Worm (Caenorhabditis elegans): ENCODE results near the gene cku-70.

DNA sequence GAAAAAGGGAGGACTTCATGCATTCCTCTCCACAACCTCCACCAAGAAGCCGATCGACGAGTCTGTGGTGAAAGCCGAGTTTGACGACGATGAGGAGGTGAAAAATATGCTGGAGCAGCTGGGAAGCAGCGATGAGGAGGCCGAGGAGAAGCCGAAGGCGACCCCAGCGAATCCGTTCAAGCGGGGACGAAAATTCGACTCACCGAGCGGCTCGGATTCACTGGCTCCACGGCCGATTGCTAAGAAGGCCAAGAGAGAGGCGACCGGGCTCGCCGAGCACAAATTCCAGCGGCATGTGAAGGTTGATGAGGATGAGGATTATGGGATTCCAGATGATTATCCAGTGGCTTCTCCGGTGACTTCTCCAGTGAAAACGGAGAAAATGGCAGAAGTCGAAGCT, 11.7 kb upstream of the cku-70 start:
- no peak for TF ChIP-seq ceh-14 (tag; optimal IDR thresholded peaks at IDR 0.05)
- no peak for TF ChIP-seq ceh-9 (tag; optimal IDR thresholded peaks at IDR 0.05)
- no peak for TF ChIP-seq ceh-34 (tag; optimal IDR thresholded peaks at IDR 0.05)
- no peak for TF ChIP-seq dmd-4 (tag; optimal IDR thresholded peaks at IDR 0.05; ENCODE audit: borderline replicate concordance)
- no peak for TF ChIP-seq pha-4 (tag; optimal IDR thresholded peaks at IDR 0.05)
- no peak for TF ChIP-seq ets-4 (tag; optimal IDR thresholded peaks at IDR 0.05)
- TF ChIP-seq pag-3 (tag; optimal IDR thresholded peaks at IDR 0.05; ENCODE audit: borderline replicate concordance), result no peak
- no peak for TF ChIP-seq ceh-48 (tag; optimal IDR thresholded peaks at IDR 0.05)
- TF ChIP-seq ceh-22 (tag; optimal IDR thresholded peaks at IDR 0.05), result no peak
- TF ChIP-seq ahr-1 (tag; optimal IDR thresholded peaks at IDR 0.05), result no peak
- no peak for TF ChIP-seq eyg-1 (tag; optimal IDR thresholded peaks at IDR 0.05)
- no peak for TF ChIP-seq ceh-24 (tag; optimal IDR thresholded peaks at IDR 0.05)
- no peak for TF ChIP-seq rnt-1 (tag; optimal IDR thresholded peaks at IDR 0.05)
- no peak for TF ChIP-seq unc-42 (tag; optimal IDR thresholded peaks at IDR 0.05)
